Worm (Caenorhabditis elegans) whole organism, L4/young adult: ENCODE results near the gene D1086.7.

Experiments used
- W03F9.2 ChIP-seq: fragments of 150-350 bp; optimal IDR thresholded peaks from 2 replicates; lab custom pipeline; 2014; ENCODE audit warnings: missing biosample characterization, missing genetic modification characterization
- dao-5 ChIP-seq: sonication (generic microtip); optimal IDR thresholded peaks from 2 replicates; lab custom pipeline; 2016; ENCODE audit warnings: missing genotype, missing genetic modification characterization, moderate library complexity, missing compliant biosample characterization
- him-1 ChIP-seq: sonication (generic microtip); optimal IDR thresholded peaks from 2 replicates; lab custom pipeline; 2016; ENCODE audit warnings: missing genotype, missing genetic modification reagents, missing genetic modification characterization, missing compliant biosample characterization

The D1086.7 gene

DNA sequence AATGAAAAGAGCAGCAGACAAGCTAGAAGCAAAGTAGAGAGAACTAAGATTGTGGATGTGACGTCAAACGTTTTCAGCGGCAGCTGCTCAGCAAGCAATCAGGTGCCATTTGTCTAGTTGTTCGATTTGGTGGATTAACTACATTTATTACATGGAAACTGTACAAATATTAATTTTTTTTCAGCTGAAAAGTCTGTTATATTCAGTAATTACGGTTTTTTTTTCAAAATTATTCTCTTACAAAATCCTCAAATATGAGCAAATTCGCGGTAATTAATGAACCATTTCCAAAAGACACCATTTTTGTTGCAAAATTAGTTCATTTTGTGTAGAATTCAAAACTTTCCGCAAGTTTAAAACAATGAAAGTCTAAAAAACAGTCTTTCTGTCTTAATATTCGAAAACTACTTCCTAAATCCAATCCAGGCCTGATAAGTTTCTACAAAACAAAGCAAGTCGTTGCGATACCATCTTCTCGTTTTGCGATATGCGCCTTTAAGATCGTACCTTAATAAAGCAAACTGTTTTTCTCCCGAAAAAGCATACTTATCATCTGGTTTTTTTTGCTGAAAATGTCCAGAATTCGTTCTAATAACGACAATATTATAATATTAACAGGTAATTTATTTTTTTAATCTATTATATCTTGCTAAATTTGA is 6.4 kb downstream of the D1086.7 start, which contains the start of the genes D1086.5 and him-5:
Gene D1086.5, minus strand, starts transcription at position 51 of the 659 bp plus-strand sequence.
Gene him-5, plus strand, starts transcription at position 118 of the 659 bp plus-strand sequence.
- TF ChIP-seq dao-5 (tag; lab: Kevin White, UChicago) (no peak), him-1 (tag; lab: Kevin White, UChicago) (no peak), W03F9.2 (tag; lab: Kevin White, UChicago) (no peak)

DNA sequence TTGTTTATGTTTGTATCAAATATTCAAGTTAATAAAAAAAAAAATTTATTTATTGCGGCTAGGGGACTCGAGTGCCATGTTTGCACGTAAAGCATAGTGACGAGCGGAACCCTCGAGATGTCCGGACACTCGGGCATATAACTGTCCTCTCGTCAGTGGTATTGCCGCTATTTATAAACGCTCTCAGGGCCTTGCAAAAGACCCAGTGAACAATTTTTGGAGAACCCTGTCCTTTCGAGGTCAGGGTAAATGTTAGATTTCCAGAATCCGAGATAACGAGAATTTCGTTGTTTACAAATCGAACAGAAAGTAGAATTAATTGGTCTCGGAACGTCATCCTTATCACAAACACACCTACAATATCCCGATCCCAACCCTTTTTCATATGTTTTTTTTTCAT is 8.3 kb downstream of the D1086.7 start, which contains the start of gene D1086.3:
Gene D1086.3, plus strand, starts transcription at position 390 of the 400 bp plus-strand sequence.
- TF ChIP-seq him-1 (tag; lab: Kevin White, UChicago), result no peak
- TF ChIP-seq W03F9.2 (tag; lab: Kevin White, UChicago), result no peak
- no peak for TF ChIP-seq dao-5 (tag; lab: Kevin White, UChicago)

DNA sequence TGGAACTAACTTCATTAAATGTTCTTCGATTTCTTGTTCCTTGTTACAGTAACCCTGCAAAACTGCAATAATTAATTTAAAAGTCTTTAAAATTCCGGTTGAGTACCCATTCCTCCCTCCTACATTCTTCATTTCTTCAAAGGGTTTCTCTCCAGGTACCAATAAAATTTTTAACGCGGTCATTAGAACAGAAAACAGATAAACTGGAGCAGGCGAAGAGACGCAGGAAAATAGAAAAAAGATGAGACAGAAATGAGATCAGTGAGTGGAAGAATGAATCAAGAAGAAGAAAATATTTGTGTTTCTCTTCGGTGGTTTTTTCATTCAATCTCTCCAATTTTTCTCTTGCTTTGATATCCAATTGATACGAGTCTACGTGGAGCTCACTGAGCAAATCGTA is 9.7 kb downstream of the D1086.7 start, which contains the start of gene D1086.8:
Gene D1086.8, plus strand, starts transcription at position 301 of the 400 bp plus-strand sequence.
- TF ChIP-seq dao-5 (tag; lab: Kevin White, UChicago), result no peak
- TF ChIP-seq him-1 (tag; lab: Kevin White, UChicago), result no peak
- no peak for TF ChIP-seq W03F9.2 (tag; lab: Kevin White, UChicago)

ce11 chrV:14094546-14094945 is 10.5 kb downstream of the D1086.7 start:
- no peak for TF ChIP-seq W03F9.2 (tag; lab: Kevin White, UChicago)
- no peak for TF ChIP-seq him-1 (tag; lab: Kevin White, UChicago)
- TF ChIP-seq dao-5 (tag; lab: Kevin White, UChicago), result no peak

- TF ChIP-seq W03F9.2 (tag; lab: Kevin White, UChicago) (no peak), dao-5 (tag; lab: Kevin White, UChicago) (no peak), him-1 (tag; lab: Kevin White, UChicago) (no peak)
Observed at ce11 chrV:14094953-14095352, 10.9 kb downstream of the D1086.7 start.

ce11 chrV:14097358-14097757 is 13.3 kb downstream of the D1086.7 start:
- TF ChIP-seq dao-5 (tag; lab: Kevin White, UChicago), result no peak
- no peak for TF ChIP-seq him-1 (tag; lab: Kevin White, UChicago)
- no peak for TF ChIP-seq W03F9.2 (tag; lab: Kevin White, UChicago)

DNA sequence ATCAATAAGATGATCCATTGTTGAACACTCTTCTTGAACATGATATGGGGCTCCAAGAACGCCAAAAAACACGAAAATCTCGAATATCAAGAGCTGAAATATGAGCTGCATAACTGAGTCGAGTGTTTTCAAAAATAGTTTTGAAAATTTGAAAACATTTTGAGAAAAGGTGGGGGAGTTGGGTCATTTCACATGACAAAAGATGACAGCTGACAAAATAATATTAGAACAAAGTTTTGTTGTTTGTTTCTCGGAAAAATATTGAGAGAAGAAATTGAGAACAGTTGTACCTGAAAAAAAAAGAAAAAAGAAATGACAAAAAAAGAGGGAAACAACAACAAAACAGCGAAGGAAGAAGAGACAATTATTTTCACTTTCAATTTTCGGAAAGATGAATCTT is 14.4 kb downstream of the D1086.7 start, which contains the start of the genes D1086.2 and D1086.1:
Gene D1086.2, minus strand, starts transcription at position 150 of the 400 bp plus-strand sequence.
Gene D1086.1, plus strand, starts transcription at position 340 of the 400 bp plus-strand sequence.
- TF ChIP-seq W03F9.2 (tag; lab: Kevin White, UChicago) (no peak), him-1 (tag; lab: Kevin White, UChicago) (no peak), dao-5 (tag; lab: Kevin White, UChicago) (no peak)

- TF ChIP-seq him-1 (tag; lab: Kevin White, UChicago) (no peak), W03F9.2 (tag; lab: Kevin White, UChicago) (no peak), dao-5 (tag; lab: Kevin White, UChicago) (no peak)
Observed at ce11 chrV:14100886-14101285, 16.8 kb downstream of the D1086.7 start, which contains the start of gene D1086.12. D1086.12 (plus strand) TSS chrV:14101186.

DNA sequence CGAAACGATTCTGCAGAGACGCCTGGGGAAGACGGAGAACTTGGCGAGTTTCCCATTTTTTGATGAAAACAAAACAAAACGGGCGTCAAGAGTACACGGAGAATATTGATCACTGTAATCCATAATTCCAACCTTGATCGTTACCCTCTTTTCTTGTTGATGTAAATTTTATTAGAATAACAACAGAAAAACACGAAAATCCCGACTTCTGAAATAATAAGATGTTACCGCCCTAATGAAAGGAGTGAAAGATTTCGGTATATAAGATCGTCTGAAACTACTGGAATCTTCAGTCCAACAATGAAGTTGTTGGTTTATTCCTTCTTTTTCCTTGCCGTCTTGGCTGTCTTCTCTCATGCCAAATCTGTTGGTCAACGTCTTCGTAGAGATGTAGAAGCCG is 19.9 kb downstream of the D1086.7 start, which contains the start of gene D1086.9:
Gene D1086.9, plus strand, starts transcription at position 301 of the 400 bp plus-strand sequence.
- TF ChIP-seq him-1 (tag; lab: Kevin White, UChicago), result no peak
- TF ChIP-seq W03F9.2 (tag; lab: Kevin White, UChicago), result no peak
- no peak for TF ChIP-seq dao-5 (tag; lab: Kevin White, UChicago)

- TF ChIP-seq dao-5 (tag; lab: Kevin White, UChicago), result no peak
- no peak for TF ChIP-seq W03F9.2 (tag; lab: Kevin White, UChicago)
Observed at ce11 chrV:14107511-14107910, 23.4 kb downstream of the D1086.7 start, which contains the start of gene H39E23.3. H39E23.3 (plus strand) TSS chrV:14107811.

DNA sequence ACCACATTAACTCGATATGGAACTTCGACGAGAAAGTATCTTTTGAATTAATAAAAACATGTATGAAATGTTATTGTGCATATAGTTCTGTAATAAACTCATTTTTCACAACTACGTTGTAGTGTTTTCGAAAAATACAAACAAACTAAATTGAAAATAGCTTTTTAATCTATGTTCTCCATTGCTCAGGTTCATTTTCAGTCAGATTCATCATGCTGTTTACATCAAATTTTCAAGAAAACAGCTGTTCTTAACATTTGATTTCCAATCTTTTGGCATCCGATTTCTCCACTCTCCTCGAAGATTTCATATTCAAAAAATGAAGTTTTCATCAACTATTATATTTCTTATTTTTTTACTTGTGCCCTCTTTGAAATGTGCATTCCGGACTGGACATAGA is 26.0 kb downstream of the D1086.7 start, which contains the start of gene H39E23.2:
Gene H39E23.2, plus strand, starts transcription at position 301 of the 400 bp plus-strand sequence.
- TF ChIP-seq W03F9.2 (tag; lab: Kevin White, UChicago) (no peak), dao-5 (tag; lab: Kevin White, UChicago) (no peak), him-1 (tag; lab: Kevin White, UChicago) (no peak)

DNA sequence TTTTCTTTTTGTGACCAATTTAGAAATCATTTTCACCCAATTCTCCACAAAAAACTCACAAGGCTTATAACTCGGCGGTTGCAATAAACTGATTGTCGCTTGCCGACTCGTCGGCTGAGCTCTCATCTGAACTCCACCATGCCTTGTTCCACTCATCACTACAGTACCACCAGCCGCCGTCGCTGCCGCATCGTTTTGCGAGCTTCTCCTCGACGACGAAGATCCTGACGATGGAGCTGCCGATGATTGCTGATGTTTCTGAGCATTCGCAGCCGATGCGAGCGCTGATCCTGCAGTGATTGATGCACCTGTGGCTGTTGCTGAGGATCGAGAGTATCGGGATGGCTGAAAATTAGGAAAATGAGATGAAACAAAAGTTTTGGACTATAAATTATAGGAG is 36.6 kb downstream of the D1086.7 start:
- TF ChIP-seq him-1 (tag; lab: Kevin White, UChicago) (no peak), W03F9.2 (tag; lab: Kevin White, UChicago) (no peak), dao-5 (tag; lab: Kevin White, UChicago) (no peak)

DNA sequence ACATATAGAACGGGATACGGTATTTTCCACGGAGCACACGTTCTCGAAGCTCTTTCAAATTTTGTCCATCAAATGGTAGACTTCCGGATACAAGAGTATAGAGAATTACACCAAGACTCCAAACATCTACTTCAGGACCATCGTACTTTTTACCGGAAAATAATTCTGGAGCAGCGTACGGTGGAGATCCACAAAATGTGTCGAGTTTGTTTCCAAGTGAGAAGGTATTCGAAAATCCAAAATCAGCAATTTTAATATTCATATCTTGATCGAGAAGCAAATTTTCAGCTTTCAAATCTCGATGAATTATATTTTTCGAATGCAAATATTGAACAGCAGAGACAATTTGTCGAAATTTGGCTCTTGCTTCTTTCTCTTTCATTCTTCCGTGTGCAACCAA is 39.1 kb downstream of the D1086.7 start:
- TF ChIP-seq W03F9.2 (tag; lab: Kevin White, UChicago) (no peak), dao-5 (tag; lab: Kevin White, UChicago) (no peak), him-1 (tag; lab: Kevin White, UChicago) (no peak)
